Fruit fly (Drosophila melanogaster): Measurements from ENCODE around the gene Tsp26A.

The Tsp26A gene

DNA sequence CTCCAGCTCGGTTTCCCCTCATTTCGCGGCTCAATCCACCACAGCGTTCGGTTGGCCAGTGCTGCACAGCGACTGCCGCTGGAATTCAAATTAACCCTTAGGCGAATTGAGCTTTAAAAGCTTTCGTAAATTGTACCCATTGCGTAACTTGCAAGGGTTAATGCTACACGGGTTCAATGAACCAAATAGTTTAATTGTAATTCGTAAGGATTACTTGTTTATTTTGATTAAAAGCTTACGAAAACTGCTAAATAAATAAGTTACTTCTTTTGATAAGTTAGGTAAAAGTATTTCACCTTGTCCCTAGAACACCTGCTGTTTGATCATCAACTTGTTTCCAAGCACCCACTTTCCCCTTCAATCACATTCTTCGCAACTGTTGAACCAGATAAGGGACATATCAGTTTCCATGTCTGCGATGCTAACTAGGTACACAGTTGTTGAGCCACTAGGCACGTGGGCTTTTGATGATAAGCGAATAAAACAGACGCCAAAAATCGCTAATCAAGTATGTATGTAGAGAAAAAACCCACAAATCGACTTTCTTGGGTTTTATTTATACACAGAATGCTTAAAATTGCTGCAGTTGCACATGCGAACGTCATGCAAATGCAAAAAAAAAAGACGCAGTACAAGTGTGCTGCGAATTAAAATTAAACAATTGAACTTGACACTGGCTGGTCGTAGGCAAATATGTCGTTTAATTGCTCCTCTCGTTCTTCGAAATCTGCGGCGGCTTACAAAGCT, 46.1 kb downstream of the Tsp26A start, which contains the start of gene Pfas (continued):
- TF ChIP-seq pzg (GFP tag; optimal IDR thresholded peaks at IDR 0.05) (peak; percentile 65), ara (GFP tag; IDR thresholded peaks at IDR 0.05) (no peak), luna (GFP tag; optimal IDR thresholded peaks at IDR 0.05) (no peak), CG11560 (tag; IDR thresholded peaks at IDR 0.05) (no peak), fu2 (GFP tag; optimal IDR thresholded peaks at IDR 0.05) (peak; percentile 64), CG6683 (GFP tag; optimal IDR thresholded peaks at IDR 0.05) (peak; percentile 55), gcm (GFP tag; optimal IDR thresholded peaks at IDR 0.05) (no peak), CG6791 (GFP tag; IDR thresholded peaks at IDR 0.05; ENCODE audit: partially characterized antibody) (no peak), phol (tag; optimal IDR thresholded peaks at IDR 0.05) (peak; percentile 21), Antp (GFP tag; optimal IDR thresholded peaks at IDR 0.05) (peak; percentile 38), slbo (GFP tag; IDR thresholded peaks at IDR 0.05) (peak; percentile 65), cas (GFP tag; IDR thresholded peaks at IDR 0.05) (no peak), Bgb (GFP tag; IDR thresholded peaks at IDR 0.05; ENCODE audit: partially characterized antibody) (peak; percentile 33; the same call in 1 of the 2 replicates), row (GFP tag; IDR thresholded peaks at IDR 0.05) (peak; percentile 82), CG12071 (GFP tag; optimal IDR thresholded peaks at IDR 0.05) (peak; percentile 31), odd (GFP tag; optimal IDR thresholded peaks at IDR 0.05) (no peak), CG9437 (GFP tag; optimal IDR thresholded peaks at IDR 0.05) (peak; percentile 8), CG18262 (tag; optimal IDR thresholded peaks at IDR 0.05) (peak; percentile 33), ttk (GFP tag; IDR thresholded peaks at IDR 0.05) (no peak), prd (optimal IDR thresholded peaks at IDR 0.05) (no peak), prd (GFP tag; IDR thresholded peaks at IDR 0.05) (0 out of 3 replicates have a peak, but pooled peaks have one; percentile 35), Hand (GFP tag; optimal IDR thresholded peaks at IDR 0.05) (peak; percentile 23), Six4 (GFP tag; optimal IDR thresholded peaks at IDR 0.05) (peak; percentile 30), ci (GFP tag; IDR thresholded peaks at IDR 0.05) (peak; percentile 78; the same call in 2 of the 3 replicates), kay (GFP tag; optimal IDR thresholded peaks at IDR 0.05) (peak; percentile 45), hth (optimal IDR thresholded peaks at IDR 0.05) (no peak), Stat92E (GFP tag; optimal IDR thresholded peaks at IDR 0.05) (peak in 1 of 3 experiments; percentile 31), CG6813 (GFP tag; optimal IDR thresholded peaks at IDR 0.05) (no peak), CG10654 (GFP tag; optimal IDR thresholded peaks at IDR 0.05) (peak; percentile 30), CG14014 (GFP tag; IDR thresholded peaks at IDR 0.05) (peak; percentile 42; the same call in 1 of the 2 replicates), exex (tag; optimal IDR thresholded peaks at IDR 0.05) (peak; percentile 78), CG1233 (GFP tag; optimal IDR thresholded peaks at IDR 0.05) (peak; percentile 54), al (GFP tag; IDR thresholded peaks at IDR 0.05) (0 out of 2 replicates have a peak, but pooled peaks have one; percentile 31), CG10979 (tag; optimal IDR thresholded peaks at IDR 0.05) (peak; percentile 22), CG1529 (GFP tag; optimal IDR thresholded peaks at IDR 0.05) (no peak), sisA (GFP tag; IDR thresholded peaks at IDR 0.05) (0 out of 2 replicates have a peak, but pooled peaks have one; percentile 11), CG17385 (GFP tag; optimal IDR thresholded peaks at IDR 0.05) (peak; percentile 26), CG7928 (GFP tag; optimal IDR thresholded peaks at IDR 0.05) (peak; percentile 10), CG2202 (tag; optimal IDR thresholded peaks at IDR 0.05) (no peak), CG13296 (GFP tag; optimal IDR thresholded peaks at IDR 0.05) (peak; percentile 26), Gug (GFP tag; IDR thresholded peaks at IDR 0.05) (0 out of 4 replicates have a peak, but pooled peaks have one; percentile 17), CG11723 (GFP tag; optimal IDR thresholded peaks at IDR 0.05) (no peak), CG7271 (tag; optimal IDR thresholded peaks at IDR 0.05) (no peak), Doc3 (GFP tag; IDR thresholded peaks at IDR 0.05; ENCODE audit: partially characterized antibody) (no peak), Ets65A (GFP tag) (no peak), E2f2 (GFP tag; IDR thresholded peaks at IDR 0.05) (peak; percentile 82), Ets97D (GFP tag; optimal IDR thresholded peaks at IDR 0.05) (peak; percentile 33), CoRest (tag; optimal IDR thresholded peaks at IDR 0.05) (peak; percentile 59), CG9817 (tag; optimal IDR thresholded peaks at IDR 0.05) (peak; percentile 31)
